Fruit fly (Drosophila melanogaster) whole organism, pupa: Measurements from ENCODE around the gene Arl5.

Experiments
- CG12605 ChIP-seq: fragments of 200-800 bp; sonication (Bioruptor generic); IDR thresholded peaks from 2 replicates; pipeline ENCODE4 v1.3.6; 2022; ENCODE audit warnings: missing biosample characterization, missing genetic modification characterization
- CG34367 ChIP-seq: fragments of 200-800 bp; sonication (Bioruptor generic); optimal IDR thresholded peaks from 2 replicates; lab custom pipeline; 2018; ENCODE audit warnings: missing biosample characterization, mild to moderate bottlenecking, missing genetic modification characterization
- D1 ChIP-seq: fragments of 200-800 bp; sonication (Bioruptor generic); optimal IDR thresholded peaks from 2 replicates; lab custom pipeline; 2018; ENCODE audit warnings: missing biosample characterization, mild to moderate bottlenecking, missing genetic modification characterization, moderate library complexity
- EcR ChIP-seq: fragments of 200-800 bp; sonication (Bioruptor generic); optimal IDR thresholded peaks from 3 replicates; lab custom pipeline; 2019; ENCODE audit warnings: missing biosample characterization, missing genetic modification characterization, mild to moderate bottlenecking, moderate library complexity, missing genetic modification reagents
- Ets98B ChIP-seq: fragments of 200-800 bp; sonication (Bioruptor generic); IDR thresholded peaks from 2 replicates; pipeline ENCODE4 v1.3.6; 2022; ENCODE audit warnings: missing biosample characterization, missing genetic modification characterization
- Pif1A ChIP-seq: fragments of 200-800 bp; sonication (Bioruptor generic); optimal IDR thresholded peaks from 3 replicates; lab custom pipeline; 2016; ENCODE audit warnings: missing biosample characterization, missing genetic modification characterization
- gl ChIP-seq: fragments of 200-800 bp; sonication (Bioruptor generic); optimal IDR thresholded peaks from 2 replicates; lab custom pipeline; 2018; ENCODE audit warnings: missing biosample characterization, mild to moderate bottlenecking, missing genetic modification characterization
- rn ChIP-seq: fragments of 200-800 bp; sonication (Bioruptor generic); IDR thresholded peaks from 2 replicates; pipeline ENCODE4 v1.3.6; 2022; ENCODE audit warnings: missing biosample characterization, missing genetic modification characterization

dm6 chr3L:8285291-8285690 lies 14.3 kb downstream of the Arl5 start:
- TF ChIP-seq CG12605 (GFP tag; lab: Robert Waterston, UW) (peak; percentile 49; the same call in 1 of the 2 replicates), CG34367 (tag; lab: Kevin White, UChicago) (no peak), Pif1A (GFP tag; lab: Kevin White, UChicago) (no peak), rn (GFP tag; lab: Robert Waterston, UW) (no peak), EcR (GFP tag; lab: Kevin White, UChicago) (no peak), gl (tag; lab: Kevin White, UChicago) (no peak), D1 (tag; lab: Kevin White, UChicago) (no peak), Ets98B (GFP tag; lab: Robert Waterston, UW) (no peak)
